Fruit fly (Drosophila melanogaster) whole organism, adult: ENCODE measurements around the gene Acp63F.

Source experiments
- CG12768 ChIP-seq: fragments of 200-800 bp; sonication (Bioruptor generic); optimal IDR thresholded peaks from 2 replicates; lab custom pipeline; 2017; ENCODE audit warnings: missing biosample characterization, missing genetic modification characterization, mild to moderate bottlenecking, moderate library complexity, missing genetic modification reagents
- CG14711 ChIP-seq: fragments of 200-800 bp; sonication (Bioruptor generic); optimal IDR thresholded peaks from 2 replicates; lab custom pipeline; 2018; ENCODE audit warnings: missing biosample characterization, mild to moderate bottlenecking, missing genetic modification characterization, moderate library complexity
- CG33017 ChIP-seq: fragments of 200-800 bp; sonication (Bioruptor generic); optimal IDR thresholded peaks from 2 replicates; lab custom pipeline; 2018; ENCODE audit warnings: missing biosample characterization, mild to moderate bottlenecking, missing genetic modification characterization, moderate library complexity
- CG5204 ChIP-seq: fragments of 200-800 bp; sonication (Bioruptor generic); optimal IDR thresholded peaks from 2 replicates; lab custom pipeline; 2016; ENCODE audit warnings: missing biosample characterization, missing genetic modification characterization
- Hr96 ChIP-seq: fragments of 200-800 bp; sonication (Bioruptor generic); optimal IDR thresholded peaks from 2 replicates; lab custom pipeline; 2016; ENCODE audit warnings: missing biosample characterization, missing genetic modification characterization
- ovo ChIP-seq: fragments of 200-800 bp; sonication (Bioruptor generic); optimal IDR thresholded peaks from 2 replicates; lab custom pipeline; 2016; ENCODE audit warnings: missing biosample characterization, missing genetic modification characterization
- tj ChIP-seq: fragments of 200-800 bp; sonication (Bioruptor generic); optimal IDR thresholded peaks from 3 replicates; lab custom pipeline; 2017; ENCODE audit warnings: missing biosample characterization, mild to moderate bottlenecking, missing genetic modification characterization, moderate library complexity

DNA sequence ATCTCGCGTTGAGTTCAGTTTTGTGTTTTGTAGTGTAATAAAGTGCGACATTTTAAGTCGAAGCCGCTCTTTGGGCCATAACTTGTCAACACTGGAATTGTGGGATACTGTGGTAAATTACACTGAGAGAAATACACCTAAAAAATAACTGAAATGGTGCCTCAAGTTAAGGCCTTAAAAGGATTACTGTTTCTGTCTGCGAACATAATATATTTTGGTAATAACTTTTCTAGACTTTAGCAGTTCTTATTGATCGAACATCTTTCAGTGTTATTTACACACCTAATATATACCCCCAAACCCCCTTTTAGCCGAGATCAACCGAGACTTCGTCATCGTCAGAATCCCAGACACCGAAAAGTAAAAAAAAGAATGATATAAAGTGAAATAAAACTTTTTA, 35.7 kb upstream of the Acp63F start:
- TF ChIP-seq CG14711 (tag; lab: Kevin White, UChicago) (no peak), CG33017 (no peak), CG5204 (GFP tag; lab: Kevin White, UChicago) (no peak), Hr96 (GFP tag; lab: Kevin White, UChicago) (no peak), ovo (GFP tag; lab: Kevin White, UChicago) (no peak), tj (no peak), CG12768 (GFP tag; lab: Kevin White, UChicago) (no peak)
